Fruit fly (Drosophila melanogaster): Measurements from ENCODE around the gene Mec2.

Mec2 gene

dm6 chrX:19174850-19175571 lies 12.8 kb upstream of the Mec2 start, which contains the start of gene CG33939:
TSS of gene CG33939 (minus strand) at chrX:19174900.
- TF ChIP-seq EcR (GFP tag; optimal IDR thresholded peaks at IDR 0.05) (peak; percentile 95), CG8159 (tag; optimal IDR thresholded peaks at IDR 0.05) (no peak), CG4496 (GFP tag; IDR thresholded peaks at IDR 0.05) (peak; percentile 34; the same call in 1 of the 3 replicates)

- TF ChIP-seq CG17806 (tag; optimal IDR thresholded peaks at IDR 0.05) (peak; percentile 59), Pif1B (GFP tag; optimal IDR thresholded peaks at IDR 0.05) (no peak), CG8159 (tag; optimal IDR thresholded peaks at IDR 0.05) (peak; percentile 74), CG13204 (GFP tag; optimal IDR thresholded peaks at IDR 0.05) (no peak), rn (GFP tag; IDR thresholded peaks at IDR 0.05) (no peak), CG14655 (GFP tag; optimal IDR thresholded peaks at IDR 0.05) (peak; percentile 69), Pif1A (GFP tag; optimal IDR thresholded peaks at IDR 0.05) (no peak), Ets98B (GFP tag; IDR thresholded peaks at IDR 0.05) (0 out of 2 replicates have a peak, but pooled peaks have one; percentile 28), CG8301 (tag; optimal IDR thresholded peaks at IDR 0.05) (peak; percentile 48), CG12605 (GFP tag; IDR thresholded peaks at IDR 0.05) (no peak), fd96Ca (GFP tag; IDR thresholded peaks at IDR 0.05) (0 out of 3 replicates have a peak, but pooled peaks have one; percentile 45), CG9948 (tag; optimal IDR thresholded peaks at IDR 0.05) (peak; percentile 59), CG32121 (GFP tag; IDR thresholded peaks at IDR 0.05) (peak; percentile 37; the same call in 1 of the 2 replicates), gl (tag; optimal IDR thresholded peaks at IDR 0.05) (no peak), CG15710 (tag; optimal IDR thresholded peaks at IDR 0.05) (peak; percentile 67), CG34367 (tag; optimal IDR thresholded peaks at IDR 0.05) (peak; percentile 64), CG4496 (GFP tag; IDR thresholded peaks at IDR 0.05) (peak; percentile 40; the same call in 1 of the 3 replicates), Snoo (tag; optimal IDR thresholded peaks at IDR 0.05) (peak; percentile 51), D1 (tag; optimal IDR thresholded peaks at IDR 0.05) (no peak)
Measured at dm6 chrX:19179696-19180255, 8.1 kb upstream of the Mec2 start, which contains the start of the genes CG7556 and CG7453. TSS of gene CG7556 (minus strand) at chrX:19179830. TSS of gene CG7453 (plus strand) at chrX:19180173.

- TF ChIP-seq CG10348 (GFP tag; IDR thresholded peaks at IDR 0.05) (no peak), CG14655 (GFP tag; optimal IDR thresholded peaks at IDR 0.05) (no peak), CG8301 (tag; optimal IDR thresholded peaks at IDR 0.05) (no peak), CG8159 (tag; optimal IDR thresholded peaks at IDR 0.05) (no peak), CG12605 (GFP tag; IDR thresholded peaks at IDR 0.05) (no peak), fd96Ca (GFP tag; IDR thresholded peaks at IDR 0.05) (no peak), Pif1A (GFP tag; optimal IDR thresholded peaks at IDR 0.05) (no peak), CG32121 (GFP tag; IDR thresholded peaks at IDR 0.05) (no peak), CG4496 (GFP tag; IDR thresholded peaks at IDR 0.05) (no peak), EcR (GFP tag; optimal IDR thresholded peaks at IDR 0.05) (no peak), CG17806 (tag; optimal IDR thresholded peaks at IDR 0.05) (no peak), Snoo (tag; optimal IDR thresholded peaks at IDR 0.05) (no peak), Pif1B (GFP tag; optimal IDR thresholded peaks at IDR 0.05) (no peak), gl (tag; optimal IDR thresholded peaks at IDR 0.05) (no peak)
Measured at dm6 chrX:19183121-19183520, 4.7 kb upstream of the Mec2 start, which contains the start of gene CG33253. TSS of gene CG33253 (plus strand) at chrX:19183421.

- TF ChIP-seq D1 (tag; optimal IDR thresholded peaks at IDR 0.05) (no peak), CG32121 (GFP tag; IDR thresholded peaks at IDR 0.05) (0 out of 2 replicates have a peak, but pooled peaks have one; percentile 15), fd96Ca (GFP tag; IDR thresholded peaks at IDR 0.05) (peak; percentile 33; the same call in 1 of the 3 replicates)
Measured at dm6 chrX:19189903-19190302, 2.1 kb downstream of the Mec2 start, which contains the start of gene HP1D3csd. TSS of gene HP1D3csd (plus strand) at chrX:19190214.

dm6 chrX:19191050-19191449 lies 3.2 kb downstream of the Mec2 start:
- TF ChIP-seq CG13204 (GFP tag; optimal IDR thresholded peaks at IDR 0.05) (no peak), CG8301 (tag; optimal IDR thresholded peaks at IDR 0.05) (no peak), CG12605 (GFP tag; IDR thresholded peaks at IDR 0.05) (no peak), Pif1B (GFP tag; optimal IDR thresholded peaks at IDR 0.05) (no peak), EcR (GFP tag; optimal IDR thresholded peaks at IDR 0.05) (no peak), CG4496 (GFP tag; IDR thresholded peaks at IDR 0.05) (no peak), rn (GFP tag; IDR thresholded peaks at IDR 0.05) (no peak), D1 (tag; optimal IDR thresholded peaks at IDR 0.05) (no peak), CG17806 (tag; optimal IDR thresholded peaks at IDR 0.05) (no peak), CG15710 (tag; optimal IDR thresholded peaks at IDR 0.05) (no peak), Ets98B (GFP tag; IDR thresholded peaks at IDR 0.05) (no peak), Pif1A (GFP tag; optimal IDR thresholded peaks at IDR 0.05) (no peak), gl (tag; optimal IDR thresholded peaks at IDR 0.05) (no peak), CG34367 (tag; optimal IDR thresholded peaks at IDR 0.05) (no peak)

- no peak for TF ChIP-seq CG14655 (GFP tag; optimal IDR thresholded peaks at IDR 0.05)
Measured at dm6 chrX:19191597-19191996, 3.8 kb downstream of the Mec2 start.
